Fruit fly (Drosophila melanogaster): Measurements from ENCODE around the gene GMF.

The GMF gene

DNA sequence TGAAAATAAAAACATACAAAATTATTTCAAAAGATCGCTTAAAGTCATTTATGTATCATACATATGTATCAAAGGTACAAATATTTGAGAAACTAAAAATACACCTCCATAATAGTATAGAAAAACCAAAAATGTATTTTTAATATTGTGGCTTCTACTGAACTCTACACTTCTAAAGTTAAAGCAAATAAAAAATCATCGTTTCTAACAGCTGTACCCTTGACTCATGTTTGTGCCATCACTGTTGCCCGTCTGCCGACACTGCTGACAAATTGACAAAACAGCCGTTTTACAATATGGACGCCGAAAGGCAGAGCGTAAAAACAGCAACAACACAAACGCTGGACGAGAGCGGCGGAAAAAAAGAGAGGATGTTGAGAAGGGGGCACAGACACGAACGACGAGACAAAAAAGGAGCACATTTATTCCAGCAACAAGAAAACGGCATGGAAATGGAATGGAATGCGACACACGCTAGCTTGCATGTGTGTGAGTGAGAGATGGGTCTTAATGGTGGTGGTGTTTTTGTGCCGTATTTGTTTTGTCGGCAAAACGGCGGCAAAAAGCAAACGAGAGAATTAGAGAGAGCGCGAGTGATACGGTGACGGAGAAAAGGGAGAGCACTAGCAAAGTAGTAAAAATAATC, 16.3 kb downstream of the GMF start (continued):
- TF ChIP-seq CG2875 (GFP tag; optimal IDR thresholded peaks at IDR 0.05) (peak; percentile 59), gro (GFP tag; optimal IDR thresholded peaks at IDR 0.05) (peak; percentile 69), pho (GFP tag; optimal IDR thresholded peaks at IDR 0.05) (peak; percentile 85), CG16815 (GFP tag; optimal IDR thresholded peaks at IDR 0.05) (peak; percentile 79), exex (tag; optimal IDR thresholded peaks at IDR 0.05) (peak; percentile 44), grn (GFP tag; optimal IDR thresholded peaks at IDR 0.05) (no peak), gt (GFP tag; IDR thresholded peaks at IDR 0.05) (no peak), CG7987 (GFP tag; optimal IDR thresholded peaks at IDR 0.05) (peak; percentile 69), CG9437 (GFP tag; optimal IDR thresholded peaks at IDR 0.05) (peak; percentile 56), CG16863 (GFP tag; optimal IDR thresholded peaks at IDR 0.05) (peak; percentile 73), CG12219 (GFP tag; optimal IDR thresholded peaks at IDR 0.05) (peak; percentile 57), crp (GFP tag; optimal IDR thresholded peaks at IDR 0.05) (peak; percentile 1 to 73), sim (GFP tag; IDR thresholded peaks at IDR 0.05) (no peak), slp2 (GFP tag; optimal IDR thresholded peaks at IDR 0.05) (peak; percentile 52), fd102C (GFP tag; optimal IDR thresholded peaks at IDR 0.05) (no peak), pita (GFP tag; optimal IDR thresholded peaks at IDR 0.05) (no peak), bcd (GFP tag; optimal IDR thresholded peaks at IDR 0.05) (peak; percentile 84), Chrac-16 (GFP tag; optimal IDR thresholded peaks at IDR 0.05) (peak; percentile 82), Drgx (GFP tag; IDR thresholded peaks at IDR 0.05) (no peak), Hmr (GFP tag; optimal IDR thresholded peaks at IDR 0.05) (peak; percentile 86), gsb-n (tag; optimal IDR thresholded peaks at IDR 0.05) (peak; percentile 61), Hand (GFP tag; optimal IDR thresholded peaks at IDR 0.05) (peak; percentile 63), gfzf (GFP tag; optimal IDR thresholded peaks at IDR 0.05) (no peak), CG4404 (GFP tag; IDR thresholded peaks at IDR 0.05) (no peak), Ssrp (tag; optimal IDR thresholded peaks at IDR 0.05) (peak; percentile 67), mam (GFP tag; optimal IDR thresholded peaks at IDR 0.05) (peak; percentile 83), dysf (GFP tag; IDR thresholded peaks at IDR 0.05) (no peak), usp (GFP tag; optimal IDR thresholded peaks at IDR 0.05) (no peak), Antp (GFP tag; optimal IDR thresholded peaks at IDR 0.05) (peak; percentile 67), CG5953 (GFP tag; IDR thresholded peaks at IDR 0.05) (no peak), CG6254 (GFP tag; optimal IDR thresholded peaks at IDR 0.05) (peak; percentile 82), vfl (GFP tag; optimal IDR thresholded peaks at IDR 0.05) (peak; percentile 45), Nf-YA (GFP tag; IDR thresholded peaks at IDR 0.05) (no peak), CG6175 (GFP tag; IDR thresholded peaks at IDR 0.05) (no peak), CG6813 (GFP tag; optimal IDR thresholded peaks at IDR 0.05) (peak; percentile 61), gem (tag; optimal IDR thresholded peaks at IDR 0.05) (peak; percentile 92), Dip3 (GFP tag; optimal IDR thresholded peaks at IDR 0.05) (peak; percentile 83), stwl (tag; optimal IDR thresholded peaks at IDR 0.05) (no peak), hbn (GFP tag; IDR thresholded peaks at IDR 0.05; ENCODE audit: partially characterized antibody) (no peak), Vsx1 (GFP tag; optimal IDR thresholded peaks at IDR 0.05) (peak; percentile 54), Lpt (GFP tag; optimal IDR thresholded peaks at IDR 0.05) (no peak), Stat92E (GFP tag; optimal IDR thresholded peaks at IDR 0.05) (no peak), ro (GFP tag; IDR thresholded peaks at IDR 0.05) (no peak), E2f1 (GFP tag; IDR thresholded peaks at IDR 0.05) (no peak), CG6683 (GFP tag; optimal IDR thresholded peaks at IDR 0.05) (peak; percentile 67), MESR4 (GFP tag; optimal IDR thresholded peaks at IDR 0.05) (no peak), B-H1 (GFP tag; IDR thresholded peaks at IDR 0.05) (no peak), Ets97D (GFP tag; optimal IDR thresholded peaks at IDR 0.05) (peak; percentile 56), D (optimal IDR thresholded peaks at IDR 0.05) (no peak), D (GFP tag; optimal IDR thresholded peaks at IDR 0.05) (peak; percentile 72)

Data from whole organism, embryonic.